Worm (Caenorhabditis elegans) whole organism, L3 larva: ENCODE measurements around the gene C43F9.4.

Experiments
- ama-1 ChIP-seq: fragments of 150-350 bp; optimal IDR thresholded peaks from 2 replicates; lab custom pipeline; 2018
- lin-15B ChIP-seq: fragments of 150-350 bp; optimal IDR thresholded peaks from 2 replicates; lab custom pipeline; 2014; ENCODE audit warnings: missing biosample characterization, missing genetic modification characterization
- lin-39 ChIP-seq: fragments of 150-350 bp; optimal IDR thresholded peaks from 2 replicates; lab custom pipeline; 2018; ENCODE audit warnings: missing biosample characterization, missing genetic modification reagents, missing genetic modification characterization
- nhr-12 ChIP-seq: fragments of 150-350 bp; optimal IDR thresholded peaks from 2 replicates; lab custom pipeline; 2014; ENCODE audit warnings: missing biosample characterization, missing genetic modification characterization
- nhr-76 ChIP-seq: fragments of 150-350 bp; sonication (generic microtip); optimal IDR thresholded peaks from 5 replicates; lab custom pipeline; 2014; ENCODE audit warnings: missing biosample characterization, missing genetic modification characterization
- ztf-4 ChIP-seq: fragments of 150-350 bp; optimal IDR thresholded peaks from 2 replicates; lab custom pipeline; 2014; ENCODE audit warnings: missing biosample characterization, missing genetic modification characterization

- TF ChIP-seq ztf-4 (tag; lab: Kevin White, UChicago) (no peak), nhr-12 (tag; lab: Kevin White, UChicago) (no peak), lin-15B (no peak), ama-1 (lab: Kevin White, UChicago) (no peak), lin-39 (tag; lab: Kevin White, UChicago) (no peak), nhr-76 (tag; lab: Kevin White, UChicago) (no peak)
Measured at ce11 chrIV:10571020-10571419, 18.0 kb downstream of the C43F9.4 start.
